Fruit fly (Drosophila melanogaster) whole organism, wandering third instar larva: Measurements from ENCODE around the gene CG7386.

Experiments
- Abd-B ChIP-seq: fragments of >200 bp; optimal IDR thresholded peaks from 2 replicates; lab custom pipeline; 2017; ENCODE audit warnings: missing biosample characterization, missing genetic modification characterization
- CG32264 ChIP-seq: fragments of 200-800 bp; sonication (Bioruptor generic); optimal IDR thresholded peaks from 2 replicates; lab custom pipeline; 2016; ENCODE audit warnings: missing biosample characterization, missing genetic modification characterization
- CG9705 ChIP-seq: fragments of 200-800 bp; sonication (Bioruptor generic); optimal IDR thresholded peaks from 2 replicates; lab custom pipeline; 2018; ENCODE audit warnings: missing biosample characterization, mild to moderate bottlenecking, missing genetic modification characterization
- CrebA ChIP-seq: fragments of 200-800 bp; sonication (Bioruptor generic); optimal IDR thresholded peaks from 2 replicates; lab custom pipeline; 2016; ENCODE audit warnings: missing biosample characterization, mild to moderate bottlenecking, missing genetic modification characterization, borderline replicate concordance
- Dfd ChIP-seq: fragments of >200 bp; optimal IDR thresholded peaks from 2 replicates; lab custom pipeline; 2017; ENCODE audit warnings: missing biosample characterization, missing genetic modification characterization
- Dif ChIP-seq: fragments of 200-275, 200-300 bp; sonication (Bioruptor generic); optimal IDR thresholded peaks from 2 replicates; lab custom pipeline; 2018; ENCODE audit warnings: missing biosample characterization, missing genetic modification characterization; ENCODE audit not compliant: partially characterized antibody
- GATAd ChIP-seq: sonication (Bioruptor generic); optimal IDR thresholded peaks from 2 replicates; lab custom pipeline; 2016; ENCODE audit warnings: missing biosample characterization, missing genetic modification characterization
- HLH106 ChIP-seq: fragments of 200-800 bp; optimal IDR thresholded peaks from 3 replicates; lab custom pipeline; 2019; ENCODE audit warnings: missing biosample characterization, mild to moderate bottlenecking, missing genetic modification characterization, moderate library complexity
- Hnf4 ChIP-seq: fragments of 200-800 bp; sonication (Bioruptor generic); optimal IDR thresholded peaks from 2 replicates; lab custom pipeline; 2016; ENCODE audit warnings: missing biosample characterization, mild to moderate bottlenecking, missing genetic modification characterization
- Hr78 ChIP-seq: fragments of >200 bp; optimal IDR thresholded peaks from 2 replicates; lab custom pipeline; 2017; ENCODE audit warnings: missing biosample characterization, missing genetic modification characterization
- Hr83 ChIP-seq: fragments of 200-300 bp; sonication (Bioruptor generic); optimal IDR thresholded peaks from 2 replicates; lab custom pipeline; 2016; ENCODE audit warnings: missing biosample characterization, mild to moderate bottlenecking, missing genetic modification characterization, moderate library complexity; ENCODE audit not compliant: poor library complexity, severe bottlenecking
- Jra ChIP-seq: sonication (Bioruptor generic); optimal IDR thresholded peaks from 2 replicates; lab custom pipeline; 2016; ENCODE audit warnings: missing biosample characterization, missing genetic modification characterization
- Mio ChIP-seq: sonication (Bioruptor generic); optimal IDR thresholded peaks from 2 replicates; lab custom pipeline; 2016; ENCODE audit warnings: missing biosample characterization, missing genetic modification characterization
- Myc ChIP-seq: fragments of >200 bp; optimal IDR thresholded peaks from 2 replicates; lab custom pipeline; 2017
- N ChIP-seq: fragments of >200 bp; optimal IDR thresholded peaks from 2 replicates; lab custom pipeline; 2018; ENCODE audit warnings: missing biosample characterization, missing external identifiers, missing genetic modification characterization
- OdsH ChIP-seq: fragments of 200-800 bp; sonication (Bioruptor generic); optimal IDR thresholded peaks from 2 replicates; lab custom pipeline; 2016; ENCODE audit warnings: missing biosample characterization, mild to moderate bottlenecking, missing genetic modification characterization
- Rel ChIP-seq, 2 experiments: fragments of 200-800 bp; sonication (Bioruptor generic) in 1 of 2; optimal IDR thresholded peaks; 2 replicates in 1 of 2; 3 replicates in 1 of 2; lab custom pipeline; 2016 to 2019; ENCODE audit warnings: mild to moderate bottlenecking in 2 of 2, missing biosample characterization in 2 of 2, missing genetic modification characterization in 2 of 2, moderate library complexity in 1 of 2
- Sp1 ChIP-seq: fragments of 200-800 bp; sonication (Bioruptor generic); optimal IDR thresholded peaks from 3 replicates; lab custom pipeline; 2019; ENCODE audit warnings: missing biosample characterization, mild to moderate bottlenecking, missing genetic modification characterization, moderate library complexity
- Vsx2 ChIP-seq: fragments of 200-300, 225-300 bp; sonication (Bioruptor generic); optimal IDR thresholded peaks from 2 replicates; lab custom pipeline; 2018; ENCODE audit warnings: missing biosample characterization, missing genetic modification characterization; ENCODE audit not compliant: partially characterized antibody
- br ChIP-seq: fragments of 200-800 bp; sonication (Bioruptor generic); optimal IDR thresholded peaks from 2 replicates; lab custom pipeline; 2016; ENCODE audit warnings: missing biosample characterization, missing genetic modification characterization
- brk ChIP-seq: fragments of 200-800 bp; sonication (Bioruptor generic); optimal IDR thresholded peaks from 2 replicates; lab custom pipeline; 2016; ENCODE audit warnings: missing biosample characterization, mild to moderate bottlenecking, missing genetic modification characterization
- dl ChIP-seq, 2 experiments: fragments of 175-275, 200-275 bp in 1 of 2; fragments of 200-275 bp in 1 of 2; sonication (Bioruptor generic); optimal IDR thresholded peaks; lab custom pipeline; 2018; ENCODE audit warnings: mild to moderate bottlenecking in 2 of 2, missing biosample characterization in 2 of 2, missing genetic modification characterization in 2 of 2, moderate library complexity in 2 of 2; ENCODE audit not compliant: partially characterized antibody in 2 of 2, insufficient read depth in 1 of 2
- dmrt93B ChIP-seq: fragments of 200-800 bp; sonication (Bioruptor generic); optimal IDR thresholded peaks from 2 replicates; lab custom pipeline; 2018; ENCODE audit warnings: missing biosample characterization, mild to moderate bottlenecking, missing genetic modification characterization
- dsf ChIP-seq: sonication (Bioruptor generic); optimal IDR thresholded peaks from 2 replicates; lab custom pipeline; 2016; ENCODE audit warnings: missing biosample characterization, missing genetic modification characterization, borderline replicate concordance
- ey ChIP-seq: fragments of 200-800 bp; sonication (Bioruptor generic); optimal IDR thresholded peaks from 2 replicates; lab custom pipeline; 2016; ENCODE audit warnings: missing biosample characterization, missing genetic modification characterization
- foxo ChIP-seq, 2 experiments: fragments of 200-800 bp; sonication (Bioruptor generic); optimal IDR thresholded peaks; 2 replicates in 1 of 2; 3 replicates in 1 of 2; lab custom pipeline; 2016 to 2017; ENCODE audit warnings: missing biosample characterization in 2 of 2, missing genetic modification characterization in 2 of 2
- fru ChIP-seq: fragments of 200-800 bp; sonication (Bioruptor generic); optimal IDR thresholded peaks from 3 replicates; lab custom pipeline; 2016; ENCODE audit warnings: missing biosample characterization, mild to moderate bottlenecking, missing genetic modification characterization
- h ChIP-seq: fragments of 200-800 bp; sonication (Bioruptor generic); optimal IDR thresholded peaks from 3 replicates; lab custom pipeline; 2016; ENCODE audit warnings: missing biosample characterization, mild to moderate bottlenecking, missing genetic modification characterization
- jim ChIP-seq: fragments of 175-275, 200-325 bp; sonication (Bioruptor generic); optimal IDR thresholded peaks from 2 replicates; lab custom pipeline; 2016; ENCODE audit warnings: missing biosample characterization, mild to moderate bottlenecking, missing genetic modification characterization
- lola ChIP-seq: fragments of >200 bp; optimal IDR thresholded peaks from 2 replicates; lab custom pipeline; 2017; ENCODE audit warnings: missing biosample characterization, missing genetic modification characterization
- pan ChIP-seq: fragments of >200 bp; optimal IDR thresholded peaks from 2 replicates; lab custom pipeline; 2017
- psq ChIP-seq: fragments of 200-800 bp; sonication (Bioruptor generic); optimal IDR thresholded peaks from 3 replicates; lab custom pipeline; 2017; ENCODE audit warnings: missing biosample characterization, mild to moderate bottlenecking, missing genetic modification characterization, moderate library complexity
- rgr ChIP-seq: fragments of 200-800 bp; sonication (Bioruptor generic); optimal IDR thresholded peaks from 3 replicates; lab custom pipeline; 2016; ENCODE audit warnings: missing biosample characterization, mild to moderate bottlenecking, missing genetic modification characterization
- sage ChIP-seq: fragments of 200-800 bp; sonication (Bioruptor generic); optimal IDR thresholded peaks from 2 replicates; lab custom pipeline; 2016; ENCODE audit warnings: missing biosample characterization, mild to moderate bottlenecking, missing genetic modification characterization
- sv ChIP-seq: fragments of 200-800 bp; sonication (Bioruptor generic); optimal IDR thresholded peaks from 3 replicates; lab custom pipeline; 2016; ENCODE audit warnings: missing biosample characterization, missing genetic modification characterization
- tai ChIP-seq: sonication (Bioruptor generic); optimal IDR thresholded peaks from 2 replicates; lab custom pipeline; 2016; ENCODE audit warnings: missing biosample characterization, missing genetic modification characterization
- usp ChIP-seq: fragments of >200 bp; optimal IDR thresholded peaks from 2 replicates; lab custom pipeline; 2017; ENCODE audit warnings: missing biosample characterization, missing genetic modification characterization
- woc ChIP-seq: sonication (Bioruptor generic); optimal IDR thresholded peaks from 2 replicates; lab custom pipeline; 2016; ENCODE audit warnings: missing biosample characterization, mild to moderate bottlenecking, missing genetic modification characterization

The CG7386 gene

DNA sequence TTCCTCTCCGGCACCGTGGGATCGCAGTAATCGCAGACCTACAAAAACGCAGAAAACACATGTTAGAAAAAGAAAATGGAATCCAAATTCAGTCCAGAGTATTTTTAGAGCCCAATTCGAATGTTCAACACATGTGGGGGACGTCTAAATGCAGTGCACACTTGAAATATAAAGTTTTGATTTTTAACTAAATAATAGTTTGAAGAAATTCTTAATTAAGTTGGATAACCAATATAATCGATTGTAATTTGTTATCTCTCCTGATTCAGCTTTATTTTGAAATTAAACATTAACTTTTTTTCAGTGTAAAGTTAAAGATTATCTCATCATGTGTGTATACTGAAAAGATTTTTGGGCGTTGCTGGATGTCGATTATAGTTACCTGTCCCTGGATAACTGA is 27.7 kb downstream of the CG7386 start:
- TF ChIP-seq psq (GFP tag; lab: Kevin White, UChicago) (peak; percentile 11), Jra (GFP tag; lab: Kevin White, UChicago) (no peak), OdsH (peak; percentile 72), Mio (GFP tag; lab: Kevin White, UChicago) (no peak), tai (GFP tag; lab: Kevin White, UChicago) (no peak), CG9705 (no peak), sage (no peak), pan (lab: Kevin White, UChicago) (no peak), Sp1 (peak; percentile 47), br (GFP tag; lab: Kevin White, UChicago) (peak; percentile 26), h (peak; percentile 69), fru (GFP tag; lab: Kevin White, UChicago) (peak; percentile 79), Rel (GFP tag; optimal IDR thresholded peaks at IDR 0.05; lab: Kevin White, UChicago) (no peak), Rel (tag; optimal IDR thresholded peaks at IDR 0.05; lab: Kevin White, UChicago) (no peak), Dfd (GFP tag; lab: Kevin White, UChicago) (no peak), woc (peak; percentile 58), Hr78 (no peak), rgr (peak; percentile 67), Hnf4 (peak; percentile 55), ey (GFP tag; lab: Kevin White, UChicago) (peak; percentile 68), GATAd (GFP tag; lab: Kevin White, UChicago) (no peak), dl (GFP tag; optimal IDR thresholded peaks at IDR 0.05; lab: Kevin White, UChicago; ENCODE audit: insufficient read depth in 1 of 2, partially characterized antibody in 2 of 2) (no peak), Hr83 (GFP tag; lab: Kevin White, UChicago) (no peak), sv (GFP tag; lab: Kevin White, UChicago) (no peak), HLH106 (peak; percentile 43), foxo (GFP tag; optimal IDR thresholded peaks at IDR 0.05; lab: Kevin White, UChicago) (peak in 1 of 2 experiments; percentile 71), lola (GFP tag; lab: Kevin White, UChicago) (no peak)
- TF ChIP-seq, all 38 proteins: peak for 12

DNA sequence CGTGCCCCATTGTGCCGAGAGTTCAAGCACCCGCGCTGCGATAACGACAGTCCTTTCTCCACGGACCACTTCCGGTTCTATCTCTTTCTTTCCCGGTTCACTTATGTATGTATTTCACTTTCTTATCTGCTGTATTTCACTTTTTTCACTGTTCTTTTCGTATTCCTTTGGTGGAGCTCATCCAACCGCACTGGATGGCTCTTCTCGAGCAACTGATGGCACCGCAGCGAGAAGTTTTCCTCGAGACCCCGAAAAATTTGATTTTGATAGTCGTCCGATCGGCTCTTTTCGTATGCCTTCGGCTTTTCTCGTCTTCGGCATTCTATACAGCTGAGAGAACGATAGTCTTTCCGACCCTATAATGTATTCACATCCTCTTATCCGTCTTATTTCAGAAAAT is 28.3 kb downstream of the CG7386 start, which contains the start of gene LanA:
TSS of gene LanA (minus strand) at position 217 of the 400 bp plus-strand sequence.
- TF ChIP-seq fru (GFP tag; lab: Kevin White, UChicago) (no peak), Myc (no peak), HLH106 (peak; percentile 8), Hr78 (no peak), Dfd (GFP tag; lab: Kevin White, UChicago) (no peak), dsf (GFP tag; lab: Kevin White, UChicago) (no peak), h (no peak), pan (lab: Kevin White, UChicago) (no peak), jim (GFP tag; lab: Kevin White, UChicago) (no peak), rgr (no peak), CrebA (GFP tag; lab: Kevin White, UChicago) (no peak), Sp1 (peak; percentile 6), CG32264 (GFP tag; lab: Kevin White, UChicago) (no peak), foxo (GFP tag; optimal IDR thresholded peaks at IDR 0.05; lab: Kevin White, UChicago) (no peak), dmrt93B (GFP tag; lab: Kevin White, UChicago) (no peak), lola (GFP tag; lab: Kevin White, UChicago) (no peak), sage (no peak), usp (GFP tag; lab: Kevin White, UChicago) (no peak), Dif (GFP tag; lab: Kevin White, UChicago) (peak; percentile 52), Hr83 (GFP tag; lab: Kevin White, UChicago) (peak; percentile 16), Jra (GFP tag; lab: Kevin White, UChicago) (no peak), sv (GFP tag; lab: Kevin White, UChicago) (no peak), Abd-B (GFP tag; lab: Kevin White, UChicago) (no peak), dl (GFP tag; optimal IDR thresholded peaks at IDR 0.05; lab: Kevin White, UChicago; ENCODE audit: insufficient read depth in 1 of 2, partially characterized antibody in 2 of 2) (no peak), GATAd (GFP tag; lab: Kevin White, UChicago) (no peak), br (GFP tag; lab: Kevin White, UChicago) (no peak), N (GFP tag; lab: Kevin White, UChicago) (no peak), woc (no peak), Vsx2 (GFP tag; lab: Kevin White, UChicago) (peak; percentile 22), OdsH (no peak), Rel (GFP tag; optimal IDR thresholded peaks at IDR 0.05; lab: Kevin White, UChicago) (no peak), Rel (tag; optimal IDR thresholded peaks at IDR 0.05; lab: Kevin White, UChicago) (peak; percentile 45), brk (no peak), Hnf4 (no peak), tai (GFP tag; lab: Kevin White, UChicago) (no peak), Mio (GFP tag; lab: Kevin White, UChicago) (no peak), CG9705 (no peak), ey (GFP tag; lab: Kevin White, UChicago) (no peak), psq (GFP tag; lab: Kevin White, UChicago) (no peak)
